Fruit fly (Drosophila melanogaster): ENCODE measurements around the gene CG17028.

DNA sequence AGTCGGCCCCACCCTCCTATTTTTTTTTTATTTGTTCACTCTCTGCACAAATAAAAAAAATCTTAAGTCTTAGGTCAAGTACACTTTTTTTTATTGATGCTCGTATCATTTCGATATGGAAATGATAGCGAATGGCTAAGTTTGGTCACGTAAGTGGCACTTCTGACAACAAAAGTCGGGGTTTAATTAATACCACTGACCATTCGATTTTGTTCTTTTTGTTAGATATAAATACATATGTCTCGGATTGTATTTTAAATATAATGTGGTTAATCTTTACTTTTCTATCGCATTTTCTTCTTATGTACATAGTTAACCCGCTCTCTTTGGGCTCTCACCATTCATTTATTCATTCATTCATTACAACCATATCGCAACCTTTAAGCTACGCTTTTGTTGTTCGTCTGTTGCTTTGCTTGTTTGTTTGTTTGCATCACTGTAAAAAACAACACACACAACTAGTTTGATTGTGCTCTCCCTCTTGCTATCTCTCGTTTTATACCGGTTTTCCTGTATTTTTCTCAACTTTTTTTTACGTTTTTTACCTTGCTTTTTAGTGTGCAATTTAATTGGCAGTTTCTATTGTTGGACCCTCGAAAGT, 23.9 kb downstream of the CG17028 start:
- TF ChIP-seq Sin3A (optimal IDR thresholded peaks at IDR 0.05): no peak
- TF ChIP-seq h (optimal IDR thresholded peaks at IDR 0.05): no peak
- TF ChIP-seq ttk (optimal IDR thresholded peaks at IDR 0.05): no peak
